Worm (Caenorhabditis elegans) whole organism, young adult: ENCODE measurements around the gene F36D4.5.

ENCODE experiments used
- B0035.1 ChIP-seq: sonication (generic microtip); optimal IDR thresholded peaks from 2 replicates; lab custom pipeline; 2016; ENCODE audit warnings: missing genetic modification characterization, mild to moderate bottlenecking, missing compliant biosample characterization, missing genotype, missing genetic modification reagents
- F22D6.2 ChIP-seq: sonication (generic microtip); optimal IDR thresholded peaks from 2 replicates; lab custom pipeline; 2016; ENCODE audit warnings: mild to moderate bottlenecking, missing genetic modification characterization, missing compliant biosample characterization
- F23B12.7 ChIP-seq: sonication (generic microtip); optimal IDR thresholded peaks from 2 replicates; lab custom pipeline; 2017; ENCODE audit warnings: missing genetic modification characterization, mild to moderate bottlenecking, missing compliant biosample characterization, antibody characterized with exemption, moderate library complexity; ENCODE audit not compliant: insufficient read depth
- F57A8.1 ChIP-seq: fragments of 200-800 bp; sonication (Bioruptor generic); optimal IDR thresholded peaks from 2 replicates; lab custom pipeline; 2018; ENCODE audit warnings: mild to moderate bottlenecking, missing genetic modification characterization, moderate library complexity, missing compliant biosample characterization
- F57C9.4 ChIP-seq: sonication (generic microtip); optimal IDR thresholded peaks from 2 replicates; lab custom pipeline; 2017; ENCODE audit warnings: mild to moderate bottlenecking, missing genetic modification characterization, missing compliant biosample characterization
- K11D2.4 ChIP-seq: fragments of 200-800 bp; sonication (Bioruptor generic); IDR thresholded peaks from 2 replicates; pipeline ENCODE4 v1.3.6; 2022; ENCODE audit warnings: missing genetic modification reagents, missing genetic modification characterization, missing compliant biosample characterization
- K12H6.12 ChIP-seq: fragments of 200-800 bp; sonication (Bioruptor generic); optimal IDR thresholded peaks from 2 replicates; lab custom pipeline; 2018; ENCODE audit warnings: mild to moderate bottlenecking, missing genetic modification characterization, missing compliant biosample characterization
- T07F8.4 ChIP-seq: sonication (generic microtip); optimal IDR thresholded peaks from 2 replicates; lab custom pipeline; 2016; ENCODE audit warnings: mild to moderate bottlenecking, missing genetic modification characterization, moderate library complexity, missing compliant biosample characterization
- Y53F4B.3 ChIP-seq: fragments of 200-800 bp; sonication (Bioruptor generic); IDR thresholded peaks from 2 replicates; pipeline ENCODE4 v1.3.6; 2022; ENCODE audit warnings: missing genetic modification reagents, missing genetic modification characterization, missing compliant biosample characterization
- Y56A3A.18 ChIP-seq: fragments of 200-800 bp; sonication (Bioruptor generic); IDR thresholded peaks from 2 replicates; pipeline ENCODE4 v1.3.6; 2022; ENCODE audit warnings: missing genetic modification reagents, missing genetic modification characterization, missing compliant biosample characterization
- ama-1 ChIP-seq, 3 experiments: fragments of 150-350 bp in 1 of 3; sonication (generic microtip) in 2 of 3; optimal IDR thresholded peaks; 2 replicates each; lab custom pipeline; 2014 to 2018; ENCODE audit warnings: missing biosample characterization in 2 of 3, missing genetic modification characterization in 2 of 3, missing genetic modification reagents in 2 of 3
- attf-3 ChIP-seq: fragments of 200-800 bp; sonication (Bioruptor generic); conservative IDR thresholded peaks from 2 replicates; pipeline ENCODE4 v1.3.6; 2022; ENCODE audit warnings: missing genetic modification reagents, missing genetic modification characterization, missing compliant biosample characterization
- bed-2 ChIP-seq: fragments of 200-800 bp; sonication (Bioruptor generic); IDR thresholded peaks from 2 replicates; pipeline ENCODE4 v1.3.6; 2022; ENCODE audit warnings: missing genetic modification reagents, missing genetic modification characterization, missing compliant biosample characterization
- ccch-3 ChIP-seq: fragments of 200-800 bp; sonication (Bioruptor generic); optimal IDR thresholded peaks from 2 replicates; lab custom pipeline; 2018; ENCODE audit warnings: mild to moderate bottlenecking, missing genetic modification characterization, missing compliant biosample characterization
- efl-1 ChIP-seq: fragments of 150-350 bp; optimal IDR thresholded peaks from 2 replicates; lab custom pipeline; 2014; ENCODE audit warnings: missing biosample characterization, missing genetic modification reagents, missing genetic modification characterization
- egl-18 ChIP-seq: fragments of 200-800 bp; sonication (Bioruptor generic); IDR thresholded peaks from 2 replicates; pipeline ENCODE4 v1.3.6; 2022; ENCODE audit warnings: missing genetic modification reagents, missing genetic modification characterization, missing compliant biosample characterization
- fkh-3 ChIP-seq: sonication (generic microtip); optimal IDR thresholded peaks from 2 replicates; lab custom pipeline; 2016; ENCODE audit warnings: mild to moderate bottlenecking, missing genetic modification characterization, missing compliant biosample characterization
- gei-17 ChIP-seq: fragments of 200-800 bp; sonication (Bioruptor generic); optimal IDR thresholded peaks from 2 replicates; lab custom pipeline; 2018; ENCODE audit warnings: mild to moderate bottlenecking, missing genetic modification characterization, missing compliant biosample characterization
- him-1 ChIP-seq: sonication (generic microtip); optimal IDR thresholded peaks from 2 replicates; lab custom pipeline; 2016; ENCODE audit warnings: missing genotype, missing genetic modification reagents, missing genetic modification characterization, missing compliant biosample characterization
- hmg-1.2 ChIP-seq: fragments of 200-800 bp; sonication (Bioruptor generic); IDR thresholded peaks from 2 replicates; pipeline ENCODE4 v1.3.6; 2022; ENCODE audit warnings: missing genetic modification reagents, missing genetic modification characterization, missing compliant biosample characterization
- hsf-1 ChIP-seq: fragments of 200-800 bp; sonication (Bioruptor generic); IDR thresholded peaks from 2 replicates; pipeline ENCODE4 v1.3.6; 2022; ENCODE audit warnings: missing genetic modification reagents, missing genetic modification characterization, missing compliant biosample characterization
- lin-26 ChIP-seq: fragments of 200-800 bp; sonication (Bioruptor generic); IDR thresholded peaks from 2 replicates; pipeline ENCODE4 v1.3.6; 2022; ENCODE audit warnings: missing genetic modification reagents, missing genetic modification characterization, missing compliant biosample characterization
- lin-40 ChIP-seq: sonication (generic microtip); optimal IDR thresholded peaks from 2 replicates; lab custom pipeline; 2016; ENCODE audit warnings: missing genetic modification characterization, mild to moderate bottlenecking, missing compliant biosample characterization, missing genotype, missing genetic modification reagents
- lin-54 ChIP-seq: fragments of 200-800 bp; sonication (Bioruptor generic); optimal IDR thresholded peaks from 2 replicates; lab custom pipeline; 2018; ENCODE audit warnings: mild to moderate bottlenecking, missing genetic modification characterization, missing compliant biosample characterization
- lir-1 ChIP-seq: fragments of 200-800 bp; sonication (Bioruptor generic); conservative IDR thresholded peaks from 2 replicates; pipeline ENCODE4 v1.3.6; 2022; ENCODE audit warnings: missing genetic modification reagents, missing genetic modification characterization, missing compliant biosample characterization
- madf-10 ChIP-seq: sonication (generic microtip); optimal IDR thresholded peaks from 2 replicates; lab custom pipeline; 2016; ENCODE audit warnings: mild to moderate bottlenecking, missing genetic modification characterization, missing compliant biosample characterization
- madf-3 ChIP-seq: fragments of 200-800 bp; sonication (Bioruptor generic); IDR thresholded peaks from 2 replicates; pipeline ENCODE4 v1.3.6; 2022; ENCODE audit warnings: missing genetic modification reagents, missing genetic modification characterization, missing compliant biosample characterization
- mes-4 ChIP-seq: sonication (generic microtip); optimal IDR thresholded peaks from 2 replicates; lab custom pipeline; 2016; ENCODE audit warnings: missing genotype, missing genetic modification characterization, missing compliant biosample characterization
- nhr-120 ChIP-seq: fragments of 200-800 bp; sonication (Bioruptor generic); IDR thresholded peaks from 2 replicates; pipeline ENCODE4 v1.3.6; 2022; ENCODE audit warnings: missing genetic modification characterization, missing compliant biosample characterization
- rcor-1 ChIP-seq: fragments of 200-800 bp; sonication (Bioruptor generic); IDR thresholded peaks from 2 replicates; pipeline ENCODE4 v1.3.6; 2022; ENCODE audit warnings: missing genetic modification reagents, missing genetic modification characterization, missing compliant biosample characterization
- rec-8 ChIP-seq, 2 experiments: sonication (generic microtip); optimal IDR thresholded peaks; 2 replicates each; lab custom pipeline; 2016; ENCODE audit warnings: mild to moderate bottlenecking in 2 of 2, missing genetic modification characterization in 2 of 2, missing genetic modification reagents in 2 of 2, missing genotype in 2 of 2, missing biosample characterization in 1 of 2, missing compliant biosample characterization in 1 of 2, moderate library complexity in 1 of 2
- sdz-38 ChIP-seq: sonication (generic microtip); optimal IDR thresholded peaks from 2 replicates; lab custom pipeline; 2016; ENCODE audit warnings: missing genotype, missing genetic modification characterization, missing compliant biosample characterization
- snpc-4 ChIP-seq, 5 experiments: fragments of 150-350 bp in 1 of 5; sonication (generic microtip) in 4 of 5; optimal IDR thresholded peaks; 2 replicates each; lab custom pipeline; 2014 to 2018; ENCODE audit warnings: missing genetic modification characterization in 5 of 5, missing biosample characterization in 3 of 5, antibody characterized with exemption in 2 of 5, mild to moderate bottlenecking in 2 of 5, missing compliant biosample characterization in 2 of 5, missing genotype in 2 of 5, moderate library complexity in 2 of 5, missing genetic modification reagents in 1 of 5
- sptf-2 ChIP-seq: fragments of 200-800 bp; sonication (Bioruptor generic); optimal IDR thresholded peaks from 2 replicates; lab custom pipeline; 2018; ENCODE audit warnings: mild to moderate bottlenecking, missing genetic modification characterization, missing compliant biosample characterization
- tbp1 ChIP-seq: fragments of 200-800 bp; sonication (Bioruptor generic); optimal IDR thresholded peaks from 2 replicates; lab custom pipeline; 2018; ENCODE audit warnings: mild to moderate bottlenecking, missing genetic modification characterization, missing compliant biosample characterization
- tbx-9 ChIP-seq: sonication (generic microtip); optimal IDR thresholded peaks from 2 replicates; lab custom pipeline; 2016; ENCODE audit warnings: borderline replicate concordance, missing genetic modification characterization, inconsistent platforms, missing compliant biosample characterization
- tlf-1 ChIP-seq: fragments of 200-800 bp; sonication (Bioruptor generic); optimal IDR thresholded peaks from 2 replicates; lab custom pipeline; 2018; ENCODE audit warnings: mild to moderate bottlenecking, missing genetic modification characterization, missing compliant biosample characterization
- unc-130 ChIP-seq: sonication (generic microtip); optimal IDR thresholded peaks from 2 replicates; lab custom pipeline; 2016; ENCODE audit warnings: missing genetic modification reagents, missing genetic modification characterization, missing compliant biosample characterization
- ztf-18 ChIP-seq: sonication (generic microtip); optimal IDR thresholded peaks from 2 replicates; lab custom pipeline; 2016; ENCODE audit warnings: missing genotype, mild to moderate bottlenecking, missing genetic modification characterization, missing compliant biosample characterization
- ztf-22 ChIP-seq: fragments of 200-800 bp; sonication (Bioruptor generic); optimal IDR thresholded peaks from 2 replicates; lab custom pipeline; 2018; ENCODE audit warnings: mild to moderate bottlenecking, missing genetic modification characterization, moderate library complexity, missing compliant biosample characterization

Gene F36D4.5

DNA sequence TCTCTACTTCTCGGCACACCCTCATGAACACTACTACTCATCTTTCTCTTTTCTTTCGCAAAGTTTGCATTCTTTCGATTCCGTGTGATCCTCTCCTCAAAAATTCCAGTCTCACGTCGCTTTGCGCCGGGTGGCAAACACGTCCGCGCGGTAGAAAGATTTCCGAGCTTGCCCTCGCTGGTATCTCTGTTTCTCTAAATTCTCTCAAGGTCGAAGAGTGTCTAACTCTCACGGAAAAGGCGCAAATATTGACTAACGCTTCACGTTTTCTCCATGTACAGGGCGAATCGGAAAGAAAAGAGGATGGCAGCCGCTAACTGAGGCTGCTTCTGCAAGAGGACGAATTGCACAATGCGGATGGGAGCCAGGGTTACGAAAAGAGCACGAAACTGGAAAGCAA, 2.9 kb downstream of the F36D4.5 start:
- TF ChIP-seq lin-26 (GFP tag; lab: Robert Waterston, UW) (no peak), Y53F4B.3 (GFP tag; lab: Robert Waterston, UW) (no peak), hmg-1.2 (GFP tag; lab: Robert Waterston, UW) (peak; percentile 55; the same call in 1 of the 2 replicates)

DNA sequence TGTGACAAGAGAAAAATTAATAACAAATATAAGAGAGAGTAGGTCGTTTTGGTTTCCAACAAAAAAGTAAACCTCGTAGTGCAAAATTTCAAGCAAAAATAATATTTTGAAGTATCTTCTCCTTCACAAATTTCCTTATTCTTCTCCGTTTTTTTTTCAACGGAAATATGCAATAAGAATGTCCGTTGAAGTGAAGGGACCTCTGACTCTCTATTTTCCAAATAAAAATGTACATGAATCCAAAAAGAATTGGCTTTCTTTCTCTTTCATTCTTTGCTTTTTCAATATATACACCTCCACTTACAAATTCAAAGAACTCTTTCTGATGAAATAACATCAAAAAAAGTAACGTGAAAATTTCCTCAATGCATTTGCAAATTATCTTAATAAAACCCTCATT, 9.0 kb downstream of the F36D4.5 start, which contains the start of gene F36D4.1:
Gene F36D4.1, plus strand, starts transcription at position 301 of the 400 bp plus-strand sequence.
- TF ChIP-seq madf-3 (no peak), efl-1 (GFP tag; lab: Kevin White, UChicago) (no peak), mes-4 (no peak), F23B12.7 (tag; lab: Kevin White, UChicago) (no peak), egl-18 (GFP tag; lab: Robert Waterston, UW) (no peak), bed-2 (GFP tag; lab: Robert Waterston, UW) (no peak), F57C9.4 (no peak)

DNA sequence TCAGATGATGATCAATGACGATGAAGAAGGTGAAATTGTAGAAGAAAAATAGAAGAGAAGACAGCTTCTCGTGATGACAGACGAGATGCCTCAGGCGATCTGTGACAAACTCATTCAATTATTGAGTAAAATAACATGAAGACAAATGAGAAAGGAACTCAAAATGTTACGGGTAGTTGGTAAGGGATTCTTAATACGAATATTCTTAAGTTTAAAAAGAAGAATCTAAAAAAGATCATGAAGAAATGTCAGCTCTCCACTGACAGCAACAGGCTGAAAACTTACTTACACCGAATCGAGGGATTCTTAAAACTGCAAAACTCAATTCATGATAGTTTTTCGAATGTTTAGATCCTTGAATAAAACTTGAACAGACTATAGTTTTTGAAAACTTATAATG, 11.1 kb downstream of the F36D4.5 start, which contains the start of gene F36D4.4:
Gene F36D4.4, minus strand, starts transcription at position 101 of the 400 bp plus-strand sequence.
- TF ChIP-seq lin-54 (GFP tag; lab: Kevin White, UChicago) (no peak), madf-3 (no peak), ztf-22 (no peak), madf-10 (tag; lab: Kevin White, UChicago) (no peak), attf-3 (no peak), T07F8.4 (tag; lab: Kevin White, UChicago) (no peak), F22D6.2 (tag; lab: Kevin White, UChicago) (no peak), sptf-2 (GFP tag; lab: Kevin White, UChicago) (no peak), F57A8.1 (GFP tag; lab: Kevin White, UChicago) (no peak), gei-17 (GFP tag; lab: Kevin White, UChicago) (no peak), tlf-1 (GFP tag; lab: Kevin White, UChicago) (no peak), lir-1 (GFP tag; lab: Robert Waterston, UW) (no peak), sdz-38 (tag; lab: Kevin White, UChicago) (no peak), tbp1 (GFP tag; lab: Kevin White, UChicago) (no peak), B0035.1 (tag; lab: Kevin White, UChicago) (no peak), snpc-4 (GFP tag; optimal IDR thresholded peaks at IDR 0.05; lab: Kevin White, UChicago) (no peak), snpc-4 (tag; optimal IDR thresholded peaks at IDR 0.05; lab: Kevin White, UChicago) (no peak), K11D2.4 (GFP tag; lab: Robert Waterston, UW) (no peak)

DNA sequence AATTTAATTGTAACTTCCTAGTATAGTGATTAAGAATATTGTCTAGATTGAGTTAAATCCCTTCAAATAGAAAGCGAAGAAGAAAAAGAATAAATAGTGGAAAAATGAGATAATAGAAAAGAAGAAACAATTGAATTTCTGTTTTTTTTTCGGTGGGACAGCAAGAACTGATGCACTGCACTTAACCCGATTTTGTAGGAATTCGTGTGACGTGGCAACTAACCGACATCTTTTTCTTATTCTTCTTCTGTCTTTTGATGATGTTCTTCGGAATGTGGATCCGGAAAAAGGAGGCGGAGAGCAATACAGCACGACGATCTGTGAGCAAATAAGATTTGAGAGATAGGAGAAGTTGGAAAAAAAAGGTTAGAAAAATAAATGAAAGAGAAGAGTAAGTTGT, 16.7 kb downstream of the F36D4.5 start:
- TF ChIP-seq lin-40 (tag; lab: Kevin White, UChicago) (no peak), K12H6.12 (tag; lab: Kevin White, UChicago) (no peak), him-1 (tag; lab: Kevin White, UChicago) (no peak), unc-130 (GFP tag; lab: Kevin White, UChicago) (no peak), ccch-3 (no peak), nhr-120 (GFP tag; lab: Robert Waterston, UW) (no peak), lin-26 (GFP tag; lab: Robert Waterston, UW) (no peak), ama-1 (optimal IDR thresholded peaks at IDR 0.05; lab: Kevin White, UChicago) (no peak), ama-1 (GFP tag; optimal IDR thresholded peaks at IDR 0.05; lab: Kevin White, UChicago) (no peak), bed-2 (GFP tag; lab: Robert Waterston, UW) (no peak), Y56A3A.18 (GFP tag; lab: Robert Waterston, UW) (no peak), tbx-9 (tag; lab: Kevin White, UChicago) (no peak), rec-8 (tag; optimal IDR thresholded peaks at IDR 0.05; lab: Kevin White, UChicago) (no peak), ztf-18 (no peak), rcor-1 (GFP tag; lab: Robert Waterston, UW) (no peak), hsf-1 (no peak), fkh-3 (tag; lab: Kevin White, UChicago) (no peak)
